Comparison of ENCODE assay signal across 3 fruit fly cellular contexts in the genomic region with DNA sequence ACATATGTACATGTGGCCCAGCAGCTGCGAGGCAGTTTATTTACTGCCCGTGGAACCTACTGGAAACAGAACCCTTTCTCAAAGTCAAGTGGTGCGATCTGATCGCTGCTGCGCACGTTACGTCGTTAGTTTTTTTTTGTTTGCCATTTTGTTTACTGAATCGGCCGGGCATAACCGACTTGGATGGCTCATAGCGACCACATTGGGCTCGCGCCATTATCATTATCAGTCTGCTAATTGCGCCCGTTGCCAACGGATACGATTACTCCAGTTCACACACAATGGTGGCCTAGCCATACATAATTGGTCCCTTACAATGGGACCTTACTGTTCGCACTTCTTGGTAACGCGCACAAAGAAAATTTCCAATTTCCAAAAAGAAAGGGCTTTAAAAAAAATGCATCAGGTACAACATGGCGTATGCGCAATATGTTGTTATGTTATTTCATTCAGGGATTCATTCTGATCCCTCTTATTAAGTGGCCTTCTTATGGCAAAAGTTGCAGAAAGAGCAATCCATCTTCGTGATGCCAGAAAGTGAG.
A peak's percentile ranks its signal among the peaks of the same experiment; 100 is the strongest.
TF ChIP-seq lines count a peak whose summit lies in the region.

No protein-coding gene starts in this region.

TF ChIP-seq in whole organism, embryonic, 481 proteins besides CTCF, POLR2A, EP300 and RAD21 (continued from another document and continues in another):
- TF ChIP-seq Drgx (GFP tag; IDR thresholded peaks at IDR 0.05; lab: Robert Waterston, UW), result no peak
- no peak for TF ChIP-seq CG6683 (GFP tag; optimal IDR thresholded peaks at IDR 0.05; lab: Kevin White, UChicago)
- TF ChIP-seq tap (tag; optimal IDR thresholded peaks at IDR 0.05; lab: Kevin White, UChicago), result no peak
- TF ChIP-seq CG8388 (GFP tag; optimal IDR thresholded peaks at IDR 0.05; lab: Kevin White, UChicago), result no peak
- TF ChIP-seq eve (GFP tag; optimal IDR thresholded peaks at IDR 0.05; lab: Kevin White, UChicago), result no peak
- TF ChIP-seq cas (GFP tag; IDR thresholded peaks at IDR 0.05; lab: Robert Waterston, UW), result no peak
- TF ChIP-seq Hsf (GFP tag; optimal IDR thresholded peaks at IDR 0.05; lab: Kevin White, UChicago), result peak; percentile 24
- no peak for TF ChIP-seq MBD-R2 (GFP tag; IDR thresholded peaks at IDR 0.05; lab: Robert Waterston, UW)
- TF ChIP-seq CkIIα-i1 (GFP tag; IDR thresholded peaks at IDR 0.05; lab: Robert Waterston, UW), result no peak
- TF ChIP-seq usp (GFP tag; optimal IDR thresholded peaks at IDR 0.05; lab: Kevin White, UChicago), result no peak
- TF ChIP-seq CG10209 (GFP tag; optimal IDR thresholded peaks at IDR 0.05; lab: Kevin White, UChicago), result no peak
- TF ChIP-seq CG10431 (GFP tag; optimal IDR thresholded peaks at IDR 0.05; lab: Kevin White, UChicago), result no peak
- no peak for TF ChIP-seq Sry-β (GFP tag; optimal IDR thresholded peaks at IDR 0.05; lab: Kevin White, UChicago)
- no peak for TF ChIP-seq YL-1 (GFP tag; optimal IDR thresholded peaks at IDR 0.05; lab: Kevin White, UChicago)
- TF ChIP-seq Xrp1 (GFP tag; IDR thresholded peaks at IDR 0.05; lab: Robert Waterston, UW), result no peak
- no peak for TF ChIP-seq CG31388 (GFP tag; optimal IDR thresholded peaks at IDR 0.05; lab: Kevin White, UChicago)
- peak; percentile 16 for TF ChIP-seq CG18619 (GFP tag; optimal IDR thresholded peaks at IDR 0.05; lab: Kevin White, UChicago)
- no peak for TF ChIP-seq CG11696 (GFP tag; IDR thresholded peaks at IDR 0.05; lab: Robert Waterston, UW)
- TF ChIP-seq sob (GFP tag; IDR thresholded peaks at IDR 0.05; lab: Robert Waterston, UW), result no peak
- TF ChIP-seq stc (GFP tag; IDR thresholded peaks at IDR 0.05; lab: Robert Waterston, UW), result no peak
- TF ChIP-seq salm (tag; optimal IDR thresholded peaks at IDR 0.05; lab: Kevin White, UChicago), result no peak
- peak; percentile 46 for TF ChIP-seq ERR (GFP tag; optimal IDR thresholded peaks at IDR 0.05; lab: Kevin White, UChicago)
- no peak for TF ChIP-seq CG14965 (GFP tag; optimal IDR thresholded peaks at IDR 0.05; lab: Kevin White, UChicago; ENCODE audit: borderline replicate concordance)
- no peak for TF ChIP-seq Lim3 (GFP tag; IDR thresholded peaks at IDR 0.05; lab: Robert Waterston, UW)
- TF ChIP-seq jing (GFP tag; optimal IDR thresholded peaks at IDR 0.05; lab: Kevin White, UChicago), result no peak
- TF ChIP-seq Rfx (GFP tag; IDR thresholded peaks at IDR 0.05; lab: Robert Waterston, UW), result peak; percentile 45; the same call in 1 of the 2 replicates
- TF ChIP-seq kah (GFP tag; optimal IDR thresholded peaks at IDR 0.05; lab: Kevin White, UChicago), result no peak
- TF ChIP-seq Doc2 (GFP tag; IDR thresholded peaks at IDR 0.05; lab: Robert Waterston, UW), result no peak
- no peak for TF ChIP-seq Ravus (GFP tag; IDR thresholded peaks at IDR 0.05; lab: Robert Waterston, UW)
- TF ChIP-seq CG15269 (tag; optimal IDR thresholded peaks at IDR 0.05; lab: Kevin White, UChicago), result peak; percentile 3
- TF ChIP-seq Atf3 (GFP tag; optimal IDR thresholded peaks at IDR 0.05; lab: Kevin White, UChicago), result no peak
- no peak for TF ChIP-seq tin (GFP tag; optimal IDR thresholded peaks at IDR 0.05; lab: Kevin White, UChicago)
- no peak for TF ChIP-seq CG5245 (GFP tag; optimal IDR thresholded peaks at IDR 0.05; lab: Kevin White, UChicago)
- 0 out of 3 replicates have a peak, but pooled peaks have one; percentile 27 for TF ChIP-seq Dbx (GFP tag; IDR thresholded peaks at IDR 0.05; lab: Robert Waterston, UW)
- TF ChIP-seq wor (GFP tag; IDR thresholded peaks at IDR 0.05; lab: Robert Waterston, UW), result no peak
- no peak for TF ChIP-seq hkb (optimal IDR thresholded peaks at IDR 0.05; lab: Kevin White, UChicago)
- TF ChIP-seq hkb (GFP tag; IDR thresholded peaks at IDR 0.05; lab: Robert Waterston, UW), result no peak
- no peak for TF ChIP-seq CG1602 (GFP tag; optimal IDR thresholded peaks at IDR 0.05; lab: Kevin White, UChicago)
- peak; percentile 11 for TF ChIP-seq Antp (GFP tag; optimal IDR thresholded peaks at IDR 0.05; lab: Kevin White, UChicago)
- no peak for TF ChIP-seq inv (GFP tag; IDR thresholded peaks at IDR 0.05; lab: Robert Waterston, UW; ENCODE audit: partially characterized antibody)
- TF ChIP-seq CG6689 (GFP tag; IDR thresholded peaks at IDR 0.05; lab: Robert Waterston, UW), result no peak
- no peak for TF ChIP-seq zen (tag; optimal IDR thresholded peaks at IDR 0.05; lab: Kevin White, UChicago)
- no peak for TF ChIP-seq Optix (GFP tag; IDR thresholded peaks at IDR 0.05; lab: Robert Waterston, UW)
- no peak for TF ChIP-seq hth (optimal IDR thresholded peaks at IDR 0.05; lab: Kevin White, UChicago)

TF ChIP-seq in whole organism, prepupa, 60 proteins besides CTCF, POLR2A, EP300 and RAD21 (continued from another document):
- TF ChIP-seq CG8632 (GFP tag; optimal IDR thresholded peaks at IDR 0.05; lab: Kevin White, UChicago) (peak; percentile 0), CG9139 (GFP tag; optimal IDR thresholded peaks at IDR 0.05; lab: Kevin White, UChicago) (no peak), CG10669 (GFP tag; optimal IDR thresholded peaks at IDR 0.05; lab: Kevin White, UChicago) (no peak), Hr4 (GFP tag; optimal IDR thresholded peaks at IDR 0.05; lab: Kevin White, UChicago) (peak; percentile 17), salr (GFP tag; optimal IDR thresholded peaks at IDR 0.05; lab: Kevin White, UChicago) (peak in 1 of 2 experiments; percentile 62), Met (GFP tag; optimal IDR thresholded peaks at IDR 0.05; lab: Kevin White, UChicago) (peak; percentile 48), lz (GFP tag; optimal IDR thresholded peaks at IDR 0.05; lab: Kevin White, UChicago) (peak; percentile 42), CG6792 (GFP tag; optimal IDR thresholded peaks at IDR 0.05; lab: Kevin White, UChicago) (peak; percentile 28), Eip75B (GFP tag; optimal IDR thresholded peaks at IDR 0.05; lab: Kevin White, UChicago) (peak; percentile 52), Ets96B (tag; optimal IDR thresholded peaks at IDR 0.05; lab: Kevin White, UChicago) (peak; percentile 15), Eip78C (GFP tag; lab: Kevin White, UChicago) (peak; percentile 78), cyc (GFP tag; optimal IDR thresholded peaks at IDR 0.05; lab: Kevin White, UChicago) (peak; percentile 44), CG6854 (GFP tag; optimal IDR thresholded peaks at IDR 0.05; lab: Kevin White, UChicago) (no peak), Ets21C (GFP tag; optimal IDR thresholded peaks at IDR 0.05; lab: Kevin White, UChicago) (peak; percentile 13), Blimp-1 (GFP tag; optimal IDR thresholded peaks at IDR 0.05; lab: Kevin White, UChicago) (no peak), CG11294 (GFP tag; IDR thresholded peaks at IDR 0.05; lab: Robert Waterston, UW) (no peak), CG7368 (GFP tag; optimal IDR thresholded peaks at IDR 0.05; lab: Kevin White, UChicago) (peak; percentile 28), pdm3 (GFP tag; optimal IDR thresholded peaks at IDR 0.05; lab: Kevin White, UChicago) (peak; percentile 42), OdsH (GFP tag; optimal IDR thresholded peaks at IDR 0.05; lab: Kevin White, UChicago) (peak; percentile 37), CG3919 (GFP tag; optimal IDR thresholded peaks at IDR 0.05; lab: Kevin White, UChicago) (peak; percentile 44), CG3032 (tag; optimal IDR thresholded peaks at IDR 0.05; lab: Kevin White, UChicago) (peak; percentile 13), dac (GFP tag; optimal IDR thresholded peaks at IDR 0.05; lab: Kevin White, UChicago) (peak; percentile 25), spab (GFP tag; optimal IDR thresholded peaks at IDR 0.05; lab: Kevin White, UChicago) (peak; percentile 0), svp (GFP tag; lab: Kevin White, UChicago) (peak; percentile 85), CG10631 (GFP tag; optimal IDR thresholded peaks at IDR 0.05; lab: Kevin White, UChicago) (peak; percentile 39), Lpt (GFP tag; optimal IDR thresholded peaks at IDR 0.05; lab: Kevin White, UChicago) (no peak), Sox14 (GFP tag; optimal IDR thresholded peaks at IDR 0.05; lab: Kevin White, UChicago) (peak; percentile 67), CG6163 (GFP tag; IDR thresholded peaks at IDR 0.05; lab: Robert Waterston, UW) (peak; percentile 29; the same call in 1 of the 3 replicates), esn (GFP tag; optimal IDR thresholded peaks at IDR 0.05; lab: Kevin White, UChicago) (peak; percentile 49), fd59A (GFP tag; optimal IDR thresholded peaks at IDR 0.05; lab: Kevin White, UChicago) (peak; percentile 23), dsx (GFP tag; optimal IDR thresholded peaks at IDR 0.05; lab: Kevin White, UChicago; ENCODE audit: poor library complexity, severe bottlenecking) (peak; percentile 26), CG4318 (GFP tag; optimal IDR thresholded peaks at IDR 0.05; lab: Kevin White, UChicago) (peak; percentile 41), net (GFP tag; optimal IDR thresholded peaks at IDR 0.05; lab: Kevin White, UChicago) (peak; percentile 35), vri (GFP tag; optimal IDR thresholded peaks at IDR 0.05; lab: Kevin White, UChicago) (no peak), CG31627 (GFP tag; optimal IDR thresholded peaks at IDR 0.05; lab: Kevin White, UChicago) (peak; percentile 46)

TF ChIP-seq in whole organism, wandering third instar larva, 38 proteins besides CTCF, POLR2A, EP300 and RAD21 (continued from another document):
- peak in 1 of 2 experiments; percentile 46 for TF ChIP-seq foxo (GFP tag; optimal IDR thresholded peaks at IDR 0.05; lab: Kevin White, UChicago)
- TF ChIP-seq br (GFP tag; optimal IDR thresholded peaks at IDR 0.05; lab: Kevin White, UChicago), result peak; percentile 37
- TF ChIP-seq sv (GFP tag; optimal IDR thresholded peaks at IDR 0.05; lab: Kevin White, UChicago), result no peak
- no peak for TF ChIP-seq dmrt93B (GFP tag; optimal IDR thresholded peaks at IDR 0.05; lab: Kevin White, UChicago)
- TF ChIP-seq N (GFP tag; optimal IDR thresholded peaks at IDR 0.05; lab: Kevin White, UChicago), result no peak
- TF ChIP-seq Rel (GFP tag; optimal IDR thresholded peaks at IDR 0.05; lab: Kevin White, UChicago), result no peak
- no peak for TF ChIP-seq Rel (tag; optimal IDR thresholded peaks at IDR 0.05; lab: Kevin White, UChicago)
- TF ChIP-seq usp (GFP tag; optimal IDR thresholded peaks at IDR 0.05; lab: Kevin White, UChicago), result no peak
- peak; percentile 27 for TF ChIP-seq ey (GFP tag; optimal IDR thresholded peaks at IDR 0.05; lab: Kevin White, UChicago)
- peak; percentile 41 for TF ChIP-seq HLH106 (tag; optimal IDR thresholded peaks at IDR 0.05; lab: Kevin White, UChicago)
- no peak for TF ChIP-seq lola (GFP tag; optimal IDR thresholded peaks at IDR 0.05; lab: Kevin White, UChicago)
